Worm (Caenorhabditis elegans) whole organism, L4 larva: ENCODE results near the gene R08A2.5.

Source experiments
- ces-1 ChIP-seq: fragments of 150-350 bp; sonication (generic microtip); optimal IDR thresholded peaks from 4 replicates; lab custom pipeline; 2014; ENCODE audit warnings: missing biosample characterization, missing genetic modification reagents, missing genetic modification characterization
- egl-27 ChIP-seq: sonication (generic microtip); optimal IDR thresholded peaks from 3 replicates; lab custom pipeline; 2017; ENCODE audit warnings: missing biosample characterization, missing genetic modification reagents, missing genetic modification characterization
- nhr-76 ChIP-seq: fragments of 150-350 bp; optimal IDR thresholded peaks from 2 replicates; lab custom pipeline; 2014; ENCODE audit warnings: missing biosample characterization, missing genetic modification characterization
- tag-97 ChIP-seq: fragments of 200-800 bp; sonication (Bioruptor generic); IDR thresholded peaks from 2 replicates; pipeline ENCODE4 v1.3.6; 2022; ENCODE audit warnings: missing genetic modification characterization, missing compliant biosample characterization

DNA sequence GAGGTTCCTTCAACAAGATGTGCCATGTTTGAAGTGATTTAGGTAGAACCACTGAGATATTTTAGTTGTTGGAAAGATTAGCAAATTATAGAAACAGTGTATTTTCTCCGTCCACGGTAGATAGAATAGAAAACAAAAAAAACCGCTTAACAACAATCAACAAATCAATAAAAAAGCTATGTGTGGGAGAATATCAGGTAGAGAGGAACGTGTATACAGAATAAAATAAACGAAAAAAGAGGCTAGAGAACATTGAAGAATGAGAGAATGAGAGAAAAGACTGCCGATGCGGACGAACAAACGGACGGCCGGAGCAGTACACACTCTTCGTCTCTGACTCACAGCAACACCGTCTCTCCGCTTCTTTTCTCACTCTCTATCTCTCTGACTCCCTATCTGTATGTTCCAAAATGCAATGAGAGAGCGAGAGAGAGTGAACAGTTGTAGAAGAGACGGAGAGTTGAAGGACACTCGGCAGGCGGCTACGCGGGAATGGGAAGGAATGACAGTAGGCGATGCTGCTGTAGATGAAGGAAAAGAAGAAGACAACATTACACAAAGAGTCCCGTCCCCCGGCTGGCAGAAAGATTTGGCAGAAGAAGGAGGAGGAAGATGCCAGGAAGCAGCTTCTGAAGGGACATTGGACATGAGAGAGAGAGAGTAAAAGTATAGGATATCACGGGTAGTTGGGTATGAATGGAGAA lies 15.7 kb upstream of the R08A2.5 start, which contains the start of gene unc-112:
- TF ChIP-seq nhr-76 (no peak), egl-27 (tag; lab: Kevin White, UChicago) (no peak), tag-97 (GFP tag; lab: Robert Waterston, UW) (no peak), ces-1 (no peak)
